Worm (Caenorhabditis elegans) whole organism, midembryonic: Measurements from ENCODE around the gene elpc-3.

Experiments used
- T22C8.4 ChIP-seq: fragments of 200-800 bp; sonication (Bioruptor generic); IDR thresholded peaks from 2 replicates; pipeline ENCODE4 v1.3.6; 2022; ENCODE audit warnings: missing genetic modification characterization, missing compliant biosample characterization
- cog-1 ChIP-seq: sonication (generic microtip); optimal IDR thresholded peaks from 2 replicates; lab custom pipeline; 2016; ENCODE audit warnings: missing genetic modification characterization, missing compliant biosample characterization
- flt-1 ChIP-seq: fragments of 200-800 bp; sonication (Bioruptor generic); IDR thresholded peaks from 2 replicates; pipeline ENCODE4 v1.3.6; 2022; ENCODE audit warnings: missing genetic modification characterization, missing compliant biosample characterization
- klf-2 ChIP-seq: fragments of 200-800 bp; sonication (Bioruptor generic); conservative IDR thresholded peaks from 2 replicates; pipeline ENCODE4 v1.3.6; 2022; ENCODE audit warnings: missing genetic modification reagents, missing genetic modification characterization, missing compliant biosample characterization
- med-1 ChIP-seq: sonication (generic microtip); optimal IDR thresholded peaks from 2 replicates; lab custom pipeline; 2017; ENCODE audit warnings: missing genetic modification characterization, mild to moderate bottlenecking, missing compliant biosample characterization, antibody characterized with exemption, missing genetic modification reagents; ENCODE audit not compliant: insufficient read depth
- ref-1 ChIP-seq: fragments of 200-800 bp; sonication (Bioruptor generic); conservative IDR thresholded peaks from 2 replicates; pipeline ENCODE4 v1.3.6; 2022; ENCODE audit warnings: missing genetic modification reagents, missing genetic modification characterization, missing compliant biosample characterization
- tab-1 ChIP-seq: fragments of 200-800 bp; sonication (Bioruptor generic); IDR thresholded peaks from 2 replicates; pipeline ENCODE4 v1.3.6; 2022; ENCODE audit warnings: missing genetic modification characterization, missing compliant biosample characterization
- ztf-23 ChIP-seq: fragments of 200-800 bp; sonication (Bioruptor generic); IDR thresholded peaks from 2 replicates; pipeline ENCODE4 v1.3.6; 2022; ENCODE audit warnings: missing genetic modification reagents, missing genetic modification characterization, missing compliant biosample characterization
- ztf-29 ChIP-seq: fragments of 200-800 bp; sonication (Bioruptor generic); IDR thresholded peaks from 2 replicates; pipeline ENCODE4 v1.3.6; 2022; ENCODE audit warnings: missing genetic modification reagents, missing genetic modification characterization, missing compliant biosample characterization

elpc-3 gene

DNA sequence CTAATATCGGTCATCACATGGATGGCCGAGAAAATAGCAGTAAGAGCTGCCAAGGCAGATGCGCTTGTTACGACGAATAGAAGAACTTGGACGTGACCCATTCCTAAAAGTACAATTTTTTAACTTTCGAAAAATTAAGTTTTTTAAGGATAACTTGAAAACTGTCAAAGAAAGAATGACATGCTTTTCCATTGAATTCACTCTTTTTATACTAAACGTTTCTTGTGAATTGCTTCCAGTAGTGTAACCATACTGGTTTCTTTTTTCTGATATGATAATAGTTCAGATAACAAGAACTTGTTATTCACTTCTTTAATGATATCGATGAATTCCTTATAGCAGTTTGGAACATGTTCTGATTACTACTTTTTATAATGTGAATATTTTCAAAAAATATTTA, 13.6 kb downstream of the elpc-3 start, which contains the start of gene col-37:
Gene col-37, minus strand, starts transcription at position 101 of the 400 bp plus-strand sequence.
- TF ChIP-seq ztf-23 (GFP tag; lab: Robert Waterston, UW) (no peak), cog-1 (tag; lab: Kevin White, UChicago) (no peak), T22C8.4 (GFP tag; lab: Robert Waterston, UW) (no peak), flt-1 (GFP tag; lab: Robert Waterston, UW) (no peak), tab-1 (GFP tag; lab: Robert Waterston, UW) (no peak), klf-2 (GFP tag; lab: Robert Waterston, UW) (no peak), ref-1 (GFP tag; lab: Robert Waterston, UW) (no peak), ztf-29 (GFP tag; lab: Robert Waterston, UW) (no peak), med-1 (GFP tag; lab: Kevin White, UChicago) (no peak)

- TF ChIP-seq ztf-23 (GFP tag; lab: Robert Waterston, UW) (no peak), ref-1 (GFP tag; lab: Robert Waterston, UW) (no peak), med-1 (GFP tag; lab: Kevin White, UChicago) (no peak), tab-1 (GFP tag; lab: Robert Waterston, UW) (no peak), klf-2 (GFP tag; lab: Robert Waterston, UW) (no peak), T22C8.4 (GFP tag; lab: Robert Waterston, UW) (no peak)
Measured at ce11 chrV:12167031-12167430, 14.2 kb downstream of the elpc-3 start.

ce11 chrV:12162906-12163305, 18.3 kb downstream of the elpc-3 start, which contains the start of gene srj-4:
TSS of gene srj-4 (plus strand) at chrV:12163206.
- TF ChIP-seq ztf-23 (GFP tag; lab: Robert Waterston, UW): no peak
- no peak for TF ChIP-seq ztf-29 (GFP tag; lab: Robert Waterston, UW)
- TF ChIP-seq cog-1 (tag; lab: Kevin White, UChicago): no peak
- TF ChIP-seq flt-1 (GFP tag; lab: Robert Waterston, UW): no peak
- TF ChIP-seq klf-2 (GFP tag; lab: Robert Waterston, UW): no peak
- TF ChIP-seq med-1 (GFP tag; lab: Kevin White, UChicago): no peak
- no peak for TF ChIP-seq ref-1 (GFP tag; lab: Robert Waterston, UW)
- TF ChIP-seq T22C8.4 (GFP tag; lab: Robert Waterston, UW): no peak

- TF ChIP-seq klf-2 (GFP tag; lab: Robert Waterston, UW) (no peak), T22C8.4 (GFP tag; lab: Robert Waterston, UW) (no peak), ztf-29 (GFP tag; lab: Robert Waterston, UW) (no peak), flt-1 (GFP tag; lab: Robert Waterston, UW) (no peak), ref-1 (GFP tag; lab: Robert Waterston, UW) (no peak), med-1 (GFP tag; lab: Kevin White, UChicago) (no peak), cog-1 (tag; lab: Kevin White, UChicago) (no peak), tab-1 (GFP tag; lab: Robert Waterston, UW) (no peak), ztf-23 (GFP tag; lab: Robert Waterston, UW) (no peak)
Measured at ce11 chrV:12162220-12162619, 19.0 kb downstream of the elpc-3 start, which contains the start of gene C27A7.5. TSS of gene C27A7.5 (minus strand) at chrV:12162320.

DNA sequence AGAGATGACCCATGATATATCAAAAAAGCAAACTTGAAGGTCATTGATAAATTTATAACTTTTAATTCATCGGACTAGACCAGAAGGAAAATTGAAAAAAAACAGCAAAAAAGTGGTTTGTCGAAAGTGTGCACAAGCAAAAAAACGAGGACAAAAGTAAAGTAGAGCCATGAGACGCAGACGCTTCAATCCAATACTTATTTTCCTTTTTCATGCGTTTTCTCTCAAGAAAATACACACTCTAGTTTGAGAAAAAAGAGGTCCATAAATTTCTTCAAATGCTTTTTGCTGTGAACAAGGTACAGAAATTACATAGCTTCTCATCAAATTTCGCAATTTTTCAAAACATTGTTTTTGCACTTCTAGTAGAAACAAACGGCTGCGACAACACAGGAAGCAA, 20.1 kb downstream of the elpc-3 start:
- no peak for TF ChIP-seq flt-1 (GFP tag; lab: Robert Waterston, UW)
- no peak for TF ChIP-seq ztf-29 (GFP tag; lab: Robert Waterston, UW)
- TF ChIP-seq tab-1 (GFP tag; lab: Robert Waterston, UW): no peak

ce11 chrV:12159975-12160374, 21.2 kb downstream of the elpc-3 start:
- no peak for TF ChIP-seq flt-1 (GFP tag; lab: Robert Waterston, UW)
- TF ChIP-seq tab-1 (GFP tag; lab: Robert Waterston, UW): no peak
- TF ChIP-seq klf-2 (GFP tag; lab: Robert Waterston, UW): no peak
- TF ChIP-seq med-1 (GFP tag; lab: Kevin White, UChicago): no peak
- no peak for TF ChIP-seq cog-1 (tag; lab: Kevin White, UChicago)
- no peak for TF ChIP-seq ztf-23 (GFP tag; lab: Robert Waterston, UW)
- TF ChIP-seq ztf-29 (GFP tag; lab: Robert Waterston, UW): no peak
- TF ChIP-seq T22C8.4 (GFP tag; lab: Robert Waterston, UW): no peak

- TF ChIP-seq tab-1 (GFP tag; lab: Robert Waterston, UW) (no peak), flt-1 (GFP tag; lab: Robert Waterston, UW) (no peak), cog-1 (tag; lab: Kevin White, UChicago) (no peak), ztf-29 (GFP tag; lab: Robert Waterston, UW) (no peak), ztf-23 (GFP tag; lab: Robert Waterston, UW) (no peak), med-1 (GFP tag; lab: Kevin White, UChicago) (no peak), T22C8.4 (GFP tag; lab: Robert Waterston, UW) (no peak), klf-2 (GFP tag; lab: Robert Waterston, UW) (no peak), ref-1 (GFP tag; lab: Robert Waterston, UW) (no peak)
Measured at ce11 chrV:12158377-12158776, 22.8 kb downstream of the elpc-3 start.

ce11 chrV:12154554-12154953, 26.7 kb downstream of the elpc-3 start, which contains the start of gene C27A7.9:
TSS of gene C27A7.9 (minus strand) at chrV:12154654.
- TF ChIP-seq ztf-29 (GFP tag; lab: Robert Waterston, UW) (no peak), ztf-23 (GFP tag; lab: Robert Waterston, UW) (no peak), klf-2 (GFP tag; lab: Robert Waterston, UW) (no peak), cog-1 (tag; lab: Kevin White, UChicago) (no peak), T22C8.4 (GFP tag; lab: Robert Waterston, UW) (no peak), ref-1 (GFP tag; lab: Robert Waterston, UW) (no peak), flt-1 (GFP tag; lab: Robert Waterston, UW) (no peak), med-1 (GFP tag; lab: Kevin White, UChicago) (no peak), tab-1 (GFP tag; lab: Robert Waterston, UW) (no peak)

DNA sequence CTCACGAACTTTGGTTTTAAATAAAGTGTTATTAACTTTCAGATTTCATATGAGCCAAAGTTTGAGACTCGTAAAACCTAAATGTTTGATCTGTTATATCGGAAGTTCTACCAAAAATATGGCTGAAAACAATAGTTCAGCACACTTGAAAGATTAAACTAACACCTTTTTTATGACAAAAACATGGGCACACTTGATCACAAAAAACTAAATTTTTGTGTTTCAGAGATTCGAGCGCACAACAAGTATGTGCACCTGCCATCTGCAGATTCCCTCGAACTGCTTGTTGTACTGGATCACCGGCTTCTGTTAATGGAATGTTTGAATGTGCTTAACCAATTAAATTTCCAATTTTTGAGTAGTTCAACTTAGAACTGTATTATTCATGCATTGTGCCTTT, 27.4 kb downstream of the elpc-3 start:
- TF ChIP-seq cog-1 (tag; lab: Kevin White, UChicago) (no peak), flt-1 (GFP tag; lab: Robert Waterston, UW) (no peak), T22C8.4 (GFP tag; lab: Robert Waterston, UW) (no peak), tab-1 (GFP tag; lab: Robert Waterston, UW) (no peak), ztf-29 (GFP tag; lab: Robert Waterston, UW) (no peak), klf-2 (GFP tag; lab: Robert Waterston, UW) (no peak), med-1 (GFP tag; lab: Kevin White, UChicago) (no peak), ztf-23 (GFP tag; lab: Robert Waterston, UW) (no peak), ref-1 (GFP tag; lab: Robert Waterston, UW) (no peak)
